Worm (Caenorhabditis elegans) whole organism, L2 larva: ENCODE data around the gene gpd-4.

Experiments
- R02D3.7 ChIP-seq: fragments of 150-350 bp; optimal IDR thresholded peaks from 2 replicates; lab custom pipeline; 2014; ENCODE audit warnings: missing biosample characterization, missing genetic modification characterization
- aly-2 ChIP-seq: fragments of 150-350 bp; optimal IDR thresholded peaks from 2 replicates; lab custom pipeline; 2014; ENCODE audit warnings: missing biosample characterization, missing genetic modification characterization
- dmd-4 ChIP-seq: sonication (generic microtip); optimal IDR thresholded peaks from 2 replicates; lab custom pipeline; 2017; ENCODE audit warnings: missing biosample characterization, missing genetic modification characterization
- lin-13 ChIP-seq: fragments of 150-350 bp; optimal IDR thresholded peaks from 2 replicates; lab custom pipeline; 2014; ENCODE audit warnings: missing biosample characterization, missing genetic modification reagents, missing genetic modification characterization
- lin-39 ChIP-seq: fragments of 150-350 bp; optimal IDR thresholded peaks from 2 replicates; lab custom pipeline; 2014; ENCODE audit warnings: missing biosample characterization, missing genetic modification reagents, missing genetic modification characterization
- lsy-2 ChIP-seq, 2 experiments: fragments of 150-350 bp in 1 of 2; sonication (generic microtip) in 1 of 2; optimal IDR thresholded peaks; 2 replicates each; lab custom pipeline; 2014 to 2017; ENCODE audit warnings: missing biosample characterization in 2 of 2, missing genetic modification characterization in 2 of 2
- nhr-10 ChIP-seq: sonication (generic microtip); optimal IDR thresholded peaks from 2 replicates; lab custom pipeline; 2017; ENCODE audit warnings: missing biosample characterization, missing genetic modification characterization
- nhr-12 ChIP-seq: fragments of 150-350 bp; optimal IDR thresholded peaks from 2 replicates; lab custom pipeline; 2014; ENCODE audit warnings: missing biosample characterization, missing genetic modification characterization
- nhr-6 ChIP-seq: fragments of 150-350 bp; optimal IDR thresholded peaks from 2 replicates; lab custom pipeline; 2014; ENCODE audit warnings: missing biosample characterization, missing genetic modification characterization
- nhr-77 ChIP-seq: fragments of 150-350 bp; optimal IDR thresholded peaks from 2 replicates; lab custom pipeline; 2014; ENCODE audit warnings: missing biosample characterization, missing genetic modification characterization
- unc-62 ChIP-seq: fragments of 150-350 bp; optimal IDR thresholded peaks from 2 replicates; lab custom pipeline; 2014; ENCODE audit warnings: missing biosample characterization, missing genetic modification reagents, missing genetic modification characterization

DNA sequence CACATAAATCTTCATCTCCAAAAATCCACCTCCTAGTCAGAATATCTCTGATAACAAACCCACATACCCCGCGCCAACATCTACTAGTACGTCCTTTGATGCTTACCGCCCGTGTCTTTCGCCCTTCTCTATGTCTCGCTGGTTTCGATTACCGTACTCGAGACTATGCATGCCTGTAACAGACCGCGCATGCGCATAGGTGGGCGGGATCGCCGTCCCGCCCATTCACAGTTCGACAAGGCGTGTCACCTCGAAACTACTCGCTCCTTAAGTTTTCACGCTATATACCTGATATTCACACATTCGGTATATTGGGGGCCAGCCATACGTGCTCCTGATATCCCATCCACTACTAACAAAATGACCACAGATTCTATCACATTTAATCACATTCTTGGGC, 24.6 kb upstream of the gpd-4 start, which contains the start of gene pax-3:
- no peak for TF ChIP-seq nhr-12
- TF ChIP-seq nhr-6, result no peak
- TF ChIP-seq unc-62 (GFP tag; lab: Kevin White, UChicago), result no peak
- no peak for TF ChIP-seq lin-39 (tag; lab: Kevin White, UChicago)
- no peak for TF ChIP-seq lsy-2 (tag; optimal IDR thresholded peaks at IDR 0.05; lab: Kevin White, UChicago)
- TF ChIP-seq dmd-4 (tag; lab: Kevin White, UChicago), result no peak
- no peak for TF ChIP-seq R02D3.7 (tag; lab: Kevin White, UChicago)
- no peak for TF ChIP-seq lin-13 (GFP tag; lab: Kevin White, UChicago)
- TF ChIP-seq aly-2, result no peak
- TF ChIP-seq nhr-77 (tag; lab: Kevin White, UChicago), result no peak
- TF ChIP-seq nhr-10 (tag; lab: Kevin White, UChicago), result no peak
